Fruit fly (Drosophila melanogaster) whole organism, embryonic: ENCODE results near the gene mthl9.

Experiments used
- B-H1 ChIP-seq: fragments of 200-800 bp; sonication (Bioruptor generic); IDR thresholded peaks from 3 replicates; pipeline ENCODE4 v1.3.6; 2022; ENCODE audit warnings: missing biosample characterization, missing genetic modification characterization
- CG11456 ChIP-seq: fragments of 200-800 bp; sonication (Bioruptor generic); IDR thresholded peaks from 3 replicates; pipeline ENCODE4 v1.3.6; 2022; ENCODE audit warnings: missing biosample characterization, missing genetic modification characterization
- CG11560 ChIP-seq: fragments of 200-800 bp; sonication (Bioruptor generic); IDR thresholded peaks from 3 replicates; pipeline ENCODE4 v1.3.6; 2022; ENCODE audit warnings: missing biosample characterization, missing genetic modification characterization
- CG12744 ChIP-seq: fragments of 200-800 bp; sonication (Bioruptor generic); optimal IDR thresholded peaks from 2 replicates; lab custom pipeline; 2016; ENCODE audit warnings: missing biosample characterization, missing genetic modification characterization
- CG12942 ChIP-seq: fragments of 200-800 bp; sonication (Bioruptor generic); optimal IDR thresholded peaks from 3 replicates; lab custom pipeline; 2016; ENCODE audit warnings: missing biosample characterization, missing genetic modification characterization
- CG14667 ChIP-seq: fragments of 200-800 bp; sonication (Bioruptor generic); IDR thresholded peaks from 2 replicates; pipeline ENCODE4 v1.3.6; 2022; ENCODE audit warnings: missing biosample characterization, missing genetic modification characterization
- CG14710 ChIP-seq: fragments of 200-800 bp; sonication (Bioruptor generic); optimal IDR thresholded peaks from 3 replicates; lab custom pipeline; 2019; ENCODE audit warnings: missing biosample characterization, mild to moderate bottlenecking, missing genetic modification characterization, moderate library complexity
- CG15479 ChIP-seq: fragments of 200-800 bp; sonication (Bioruptor generic); optimal IDR thresholded peaks from 3 replicates; lab custom pipeline; 2019; ENCODE audit warnings: missing biosample characterization, mild to moderate bottlenecking, missing genetic modification characterization, moderate library complexity
- CG17186 ChIP-seq: fragments of 200-800 bp; sonication (Bioruptor generic); optimal IDR thresholded peaks from 3 replicates; lab custom pipeline; 2017; ENCODE audit warnings: missing biosample characterization, missing genetic modification reagents, missing genetic modification characterization
- CG17802 ChIP-seq: fragments of 200-800 bp; sonication (Bioruptor generic); optimal IDR thresholded peaks from 2 replicates; lab custom pipeline; 2018; ENCODE audit warnings: missing biosample characterization, mild to moderate bottlenecking, missing genetic modification characterization, moderate library complexity
- CG18764 ChIP-seq: fragments of 200-800 bp; sonication (Bioruptor generic); optimal IDR thresholded peaks from 3 replicates; lab custom pipeline; 2016; ENCODE audit warnings: missing biosample characterization, missing genetic modification characterization
- CG4360 ChIP-seq: fragments of 200-800 bp; sonication (Bioruptor generic); IDR thresholded peaks from 2 replicates; pipeline ENCODE4 v1.3.6; 2022; ENCODE audit warnings: missing biosample characterization, missing genetic modification characterization
- CG4707 ChIP-seq: fragments of 200-800 bp; sonication (Bioruptor generic); optimal IDR thresholded peaks from 2 replicates; lab custom pipeline; 2018; ENCODE audit warnings: missing biosample characterization, mild to moderate bottlenecking, missing genetic modification characterization, moderate library complexity
- CG4730 ChIP-seq: fragments of 200-800 bp; sonication (Bioruptor generic); IDR thresholded peaks from 2 replicates; pipeline ENCODE4 v1.3.6; 2022; ENCODE audit warnings: missing biosample characterization, missing genetic modification characterization
- CG5953 ChIP-seq: fragments of 200-800 bp; sonication (Bioruptor generic); IDR thresholded peaks from 2 replicates; pipeline ENCODE4 v1.3.6; 2022; ENCODE audit warnings: missing biosample characterization, missing genetic modification characterization
- CG6175 ChIP-seq: fragments of 200-800 bp; sonication (Bioruptor generic); IDR thresholded peaks from 3 replicates; pipeline ENCODE4 v1.3.6; 2022; ENCODE audit warnings: missing biosample characterization, missing genetic modification characterization
- CG6254 ChIP-seq: fragments of 200-800 bp; sonication (Bioruptor generic); optimal IDR thresholded peaks from 3 replicates; lab custom pipeline; 2017; ENCODE audit warnings: mild to moderate bottlenecking, missing biosample characterization, missing genetic modification reagents, missing genetic modification characterization
- CG8944 ChIP-seq: fragments of 200-800 bp; sonication (Bioruptor generic); optimal IDR thresholded peaks from 3 replicates; lab custom pipeline; 2016; ENCODE audit warnings: missing biosample characterization, missing genetic modification characterization
- CG9437 ChIP-seq: fragments of 200-800 bp; sonication (Bioruptor generic); optimal IDR thresholded peaks from 2 replicates; lab custom pipeline; 2018; ENCODE audit warnings: missing biosample characterization, mild to moderate bottlenecking, missing genetic modification characterization
- CG9817 ChIP-seq: fragments of 200-800 bp; sonication (Bioruptor generic); optimal IDR thresholded peaks from 2 replicates; lab custom pipeline; 2018; ENCODE audit warnings: missing biosample characterization, mild to moderate bottlenecking, missing genetic modification characterization, moderate library complexity
- CG9876 ChIP-seq: fragments of 200-800 bp; sonication (Bioruptor generic); optimal IDR thresholded peaks from 2 replicates; lab custom pipeline; 2016; ENCODE audit warnings: missing biosample characterization, missing genetic modification characterization
- Deaf1 ChIP-seq: fragments of 200-800 bp; optimal IDR thresholded peaks from 3 replicates; lab custom pipeline; 2019; ENCODE audit warnings: missing biosample characterization, mild to moderate bottlenecking, missing genetic modification characterization, moderate library complexity
- GATAe ChIP-seq: fragments of 200-800 bp; sonication (Bioruptor generic); conservative IDR thresholded peaks from 2 replicates; pipeline ENCODE4 v1.3.6; 2022; ENCODE audit warnings: missing biosample characterization, missing genetic modification characterization
- HmgZ ChIP-seq: fragments of 200-800 bp; sonication (Bioruptor generic); optimal IDR thresholded peaks from 2 replicates; lab custom pipeline; 2018; ENCODE audit warnings: missing biosample characterization, mild to moderate bottlenecking, missing genetic modification characterization
- Hr39 ChIP-seq: fragments of >200 bp; optimal IDR thresholded peaks from 2 replicates; lab custom pipeline; 2017
- Mes4 ChIP-seq: fragments of 200-800 bp; sonication (Bioruptor generic); optimal IDR thresholded peaks from 2 replicates; lab custom pipeline; 2016; ENCODE audit warnings: missing biosample characterization, missing genetic modification characterization
- Oaz ChIP-seq: fragments of 200-800 bp; sonication (Bioruptor generic); IDR thresholded peaks from 2 replicates; pipeline ENCODE4 v1.3.6; 2022; ENCODE audit warnings: missing biosample characterization, missing genetic modification characterization
- Sry-β ChIP-seq: fragments of 200-800 bp; sonication (Bioruptor generic); optimal IDR thresholded peaks from 2 replicates; lab custom pipeline; 2018; ENCODE audit warnings: missing biosample characterization, mild to moderate bottlenecking, missing genetic modification characterization, moderate library complexity
- TFAM ChIP-seq: fragments of 200-800 bp; sonication (Bioruptor generic); optimal IDR thresholded peaks from 2 replicates; lab custom pipeline; 2017; ENCODE audit warnings: missing biosample characterization, missing genetic modification characterization, inconsistent platforms
- Vsx1 ChIP-seq: fragments of 200-800 bp; sonication (Bioruptor generic); optimal IDR thresholded peaks from 2 replicates; lab custom pipeline; 2017; ENCODE audit warnings: missing biosample characterization, mild to moderate bottlenecking, missing genetic modification characterization, missing genetic modification reagents
- YL-1 ChIP-seq: fragments of 200-800 bp; sonication (Bioruptor generic); optimal IDR thresholded peaks from 3 replicates; lab custom pipeline; 2017; ENCODE audit warnings: missing biosample characterization, mild to moderate bottlenecking, missing genetic modification characterization
- abd-A ChIP-seq: fragments of 200-800 bp; sonication (Bioruptor generic); optimal IDR thresholded peaks from 3 replicates; lab custom pipeline; 2019; ENCODE audit warnings: missing biosample characterization, mild to moderate bottlenecking, missing genetic modification characterization, moderate library complexity
- ase ChIP-seq: fragments of 200-800 bp; sonication (Bioruptor generic); IDR thresholded peaks from 3 replicates; pipeline ENCODE4 v1.3.6; 2022; ENCODE audit warnings: missing biosample characterization, missing genetic modification characterization
- cg ChIP-seq: fragments of 200-800 bp; sonication (Bioruptor generic); optimal IDR thresholded peaks from 3 replicates; lab custom pipeline; 2019; ENCODE audit warnings: missing biosample characterization, mild to moderate bottlenecking, missing genetic modification characterization, moderate library complexity
- crp ChIP-seq, 2 experiments: fragments of 200-800 bp; sonication (Bioruptor generic); optimal IDR thresholded peaks; 2 replicates in 1 of 2; 3 replicates in 1 of 2; lab custom pipeline; 2017; ENCODE audit warnings: missing biosample characterization in 2 of 2, missing genetic modification characterization in 2 of 2, mild to moderate bottlenecking in 1 of 2, moderate library complexity in 1 of 2
- ewg ChIP-seq: fragments of 200-800 bp; sonication (Bioruptor generic); optimal IDR thresholded peaks from 3 replicates; lab custom pipeline; 2017; ENCODE audit warnings: mild to moderate bottlenecking, missing biosample characterization, missing genetic modification reagents, missing genetic modification characterization
- grau ChIP-seq: fragments of 200-800 bp; optimal IDR thresholded peaks from 3 replicates; lab custom pipeline; 2019; ENCODE audit warnings: missing biosample characterization, mild to moderate bottlenecking, missing genetic modification characterization, moderate library complexity
- gro ChIP-seq: fragments of 200-800 bp; sonication (Bioruptor generic); optimal IDR thresholded peaks from 2 replicates; lab custom pipeline; 2016; ENCODE audit warnings: missing biosample characterization, missing genetic modification characterization
- hb ChIP-seq: fragments of 200-800 bp; sonication (Bioruptor generic); IDR thresholded peaks from 3 replicates; pipeline ENCODE4 v1.3.6; 2022; ENCODE audit warnings: missing biosample characterization, missing genetic modification characterization; ENCODE audit not compliant: partially characterized antibody
- hkb ChIP-seq, 2 experiments: fragments of 200-800 bp in 1 of 2; fragments of >200 bp in 1 of 2; sonication (Bioruptor generic) in 1 of 2; IDR thresholded peaks in 1 of 2; optimal IDR thresholded peaks in 1 of 2; 2 replicates each; pipeline versions ENCODE4 v1.3.6 to Lab custom; 2017 to 2022; ENCODE audit warnings: missing biosample characterization in 1 of 2, missing genetic modification characterization in 1 of 2
- insv ChIP-seq, 2 experiments: fragments of 200-800 bp; sonication (Bioruptor generic); optimal IDR thresholded peaks; 3 replicates each; lab custom pipeline; 2016 to 2018; ENCODE audit warnings: missing biosample characterization in 2 of 2, missing genetic modification characterization in 2 of 2
- inv ChIP-seq: fragments of 200-800 bp; sonication (Bioruptor generic); IDR thresholded peaks from 2 replicates; pipeline ENCODE4 v1.3.6; 2022; ENCODE audit warnings: missing biosample characterization, missing genetic modification characterization; ENCODE audit not compliant: partially characterized antibody
- p53 ChIP-seq: fragments of 200-800 bp; sonication (Bioruptor generic); optimal IDR thresholded peaks from 2 replicates; lab custom pipeline; 2016; ENCODE audit warnings: missing biosample characterization, missing genetic modification characterization
- shn ChIP-seq: fragments of 200-800 bp; sonication (Bioruptor generic); optimal IDR thresholded peaks from 3 replicates; lab custom pipeline; 2016; ENCODE audit warnings: missing biosample characterization, missing genetic modification characterization
- slp2 ChIP-seq: fragments of 200-800 bp; sonication (Bioruptor generic); optimal IDR thresholded peaks from 2 replicates; lab custom pipeline; 2016; ENCODE audit warnings: missing biosample characterization, missing genetic modification characterization
- sug ChIP-seq: fragments of 200-800 bp; optimal IDR thresholded peaks from 2 replicates; lab custom pipeline; 2019; ENCODE audit warnings: missing biosample characterization, mild to moderate bottlenecking, missing genetic modification characterization, moderate library complexity
- wdn ChIP-seq: fragments of 200-800 bp; sonication (Bioruptor generic); IDR thresholded peaks from 2 replicates; pipeline ENCODE4 v1.3.6; 2022; ENCODE audit warnings: missing biosample characterization, missing genetic modification characterization
- zfh1 ChIP-seq: fragments of 200-800 bp; sonication (Bioruptor generic); IDR thresholded peaks from 3 replicates; pipeline ENCODE4 v1.3.6; 2022; ENCODE audit warnings: missing biosample characterization, missing genetic modification characterization

mthl9 gene

DNA sequence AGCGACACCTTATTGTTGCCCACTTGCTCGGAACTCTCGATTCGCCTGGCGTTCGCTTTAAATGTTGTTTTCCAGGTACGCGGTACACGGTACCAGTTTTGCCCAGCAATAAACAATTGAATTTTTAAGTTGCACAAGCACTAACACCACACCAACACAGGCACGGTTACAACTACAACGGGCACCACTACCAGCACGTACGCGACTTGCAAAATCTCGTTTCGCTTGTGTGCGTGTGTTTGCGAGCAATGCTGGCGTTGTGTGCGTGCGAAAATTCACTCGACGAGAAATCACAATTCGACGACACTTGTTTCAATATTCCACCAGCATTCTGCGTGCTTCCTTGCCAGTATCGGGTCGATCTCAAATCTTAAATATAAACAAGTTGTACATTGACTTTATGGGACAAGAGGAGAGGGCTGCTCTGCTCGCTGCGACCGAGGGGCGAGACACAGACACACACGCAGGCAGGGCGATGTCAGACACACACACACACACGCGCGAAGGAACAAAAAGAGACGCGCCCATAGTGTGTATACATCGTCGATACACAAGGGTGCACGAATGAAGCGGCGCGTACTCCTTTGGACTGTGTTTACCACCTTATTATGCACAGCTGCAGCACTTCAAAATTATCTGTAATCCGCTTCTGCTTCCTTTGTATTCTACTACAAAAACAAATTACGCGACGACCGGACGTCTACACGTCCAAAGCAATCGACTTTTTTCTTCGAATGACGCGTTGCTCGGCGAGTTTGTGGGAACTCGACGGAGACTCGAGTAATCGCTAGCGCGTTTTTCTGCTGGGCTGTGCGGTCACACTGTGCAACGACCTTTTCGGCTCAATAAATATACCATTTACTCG lies 12.7 kb downstream of the mthl9 start, which contains the start of gene fwd (continued):
- TF ChIP-seq ase (GFP tag; lab: Robert Waterston, UW) (no peak), crp (GFP tag; optimal IDR thresholded peaks at IDR 0.05; lab: Kevin White, UChicago) (peak in 1 of 2 experiments; percentile 29), HmgZ (tag; lab: Kevin White, UChicago) (peak; percentile 85), p53 (GFP tag; lab: Kevin White, UChicago) (no peak), cg (GFP tag; lab: Kevin White, UChicago) (peak; percentile 98), CG4730 (no peak), wdn (GFP tag; lab: Robert Waterston, UW) (no peak), shn (GFP tag; lab: Kevin White, UChicago) (peak; percentile 24), inv (GFP tag; lab: Robert Waterston, UW) (no peak; the same call in 1 of the 2 replicates), grau (tag; lab: Kevin White, UChicago) (peak; percentile 46), CG14667 (GFP tag; lab: Robert Waterston, UW) (no peak), slp2 (GFP tag; lab: Kevin White, UChicago) (no peak), ewg (GFP tag; lab: Kevin White, UChicago) (peak; percentile 59), CG12744 (GFP tag; lab: Kevin White, UChicago) (no peak), CG12942 (GFP tag; lab: Kevin White, UChicago) (no peak), Oaz (GFP tag; lab: Robert Waterston, UW) (no peak), CG9437 (no peak), CG17802 (tag; lab: Kevin White, UChicago) (no peak), gro (peak; percentile 38), zfh1 (GFP tag; lab: Robert Waterston, UW) (0 out of 3 replicates have a peak, but pooled peaks have one; percentile 12), Hr39 (no peak), hkb (optimal IDR thresholded peaks at IDR 0.05; lab: Kevin White, UChicago) (no peak), hkb (GFP tag; IDR thresholded peaks at IDR 0.05; lab: Robert Waterston, UW) (no peak), CG14710 (peak; percentile 91), CG17186 (GFP tag; lab: Kevin White, UChicago) (peak; percentile 76), CG5953 (GFP tag; lab: Robert Waterston, UW) (no peak), CG18764 (GFP tag; lab: Kevin White, UChicago) (peak; percentile 65), Vsx1 (no peak), CG6175 (GFP tag; lab: Robert Waterston, UW) (no peak), GATAe (GFP tag; lab: Robert Waterston, UW) (no peak), CG4360 (GFP tag; lab: Robert Waterston, UW) (peak; percentile 76), Sry-β (GFP tag; lab: Kevin White, UChicago) (no peak), CG6254 (GFP tag; lab: Kevin White, UChicago) (no peak), sug (tag; lab: Kevin White, UChicago) (peak; percentile 45), abd-A (tag; lab: Kevin White, UChicago) (no peak), YL-1 (GFP tag; lab: Kevin White, UChicago) (peak; percentile 97), TFAM (GFP tag; lab: Kevin White, UChicago) (no peak), Mes4 (GFP tag; lab: Kevin White, UChicago) (peak; percentile 46), B-H1 (no peak), CG11560 (tag; lab: Robert Waterston, UW) (no peak), Deaf1 (tag; lab: Kevin White, UChicago) (peak; percentile 68), CG15479 (GFP tag; lab: Kevin White, UChicago) (peak; percentile 87), CG4707 (GFP tag; lab: Kevin White, UChicago) (no peak), CG11456 (GFP tag; lab: Robert Waterston, UW) (no peak), CG8944 (GFP tag; lab: Kevin White, UChicago) (no peak), hb (GFP tag; lab: Robert Waterston, UW) (no peak), CG9817 (tag; lab: Kevin White, UChicago) (no peak), CG9876 (GFP tag; lab: Kevin White, UChicago) (no peak), insv (GFP tag; optimal IDR thresholded peaks at IDR 0.05; lab: Kevin White, UChicago) (peak in 1 of 2 experiments; percentile 37)
